Fruit fly (Drosophila melanogaster) whole organism, wandering third instar larva: ENCODE data around the gene CG14864.

Source experiments
- CG9705 ChIP-seq: fragments of 200-800 bp; sonication (Bioruptor generic); optimal IDR thresholded peaks from 2 replicates; lab custom pipeline; 2018; ENCODE audit warnings: missing biosample characterization, mild to moderate bottlenecking, missing genetic modification characterization
- CrebA ChIP-seq: fragments of 200-800 bp; sonication (Bioruptor generic); optimal IDR thresholded peaks from 2 replicates; lab custom pipeline; 2016; ENCODE audit warnings: missing biosample characterization, mild to moderate bottlenecking, missing genetic modification characterization, borderline replicate concordance
- HLH106 ChIP-seq: fragments of 200-800 bp; optimal IDR thresholded peaks from 3 replicates; lab custom pipeline; 2019; ENCODE audit warnings: missing biosample characterization, mild to moderate bottlenecking, missing genetic modification characterization, moderate library complexity
- Hr78 ChIP-seq: fragments of >200 bp; optimal IDR thresholded peaks from 2 replicates; lab custom pipeline; 2017; ENCODE audit warnings: missing biosample characterization, missing genetic modification characterization
- br ChIP-seq: fragments of 200-800 bp; sonication (Bioruptor generic); optimal IDR thresholded peaks from 2 replicates; lab custom pipeline; 2016; ENCODE audit warnings: missing biosample characterization, missing genetic modification characterization
- foxo ChIP-seq, 2 experiments: fragments of 200-800 bp; sonication (Bioruptor generic); optimal IDR thresholded peaks; 2 replicates in 1 of 2; 3 replicates in 1 of 2; lab custom pipeline; 2016 to 2017; ENCODE audit warnings: missing biosample characterization in 2 of 2, missing genetic modification characterization in 2 of 2
- tai ChIP-seq: sonication (Bioruptor generic); optimal IDR thresholded peaks from 2 replicates; lab custom pipeline; 2016; ENCODE audit warnings: missing biosample characterization, missing genetic modification characterization

dm6 chr3R:15288802-15289201 is 20.5 kb upstream of the CG14864 start:
- no peak for TF ChIP-seq HLH106 (tag; lab: Kevin White, UChicago)
- TF ChIP-seq CG9705 (GFP tag; lab: Kevin White, UChicago): no peak
- TF ChIP-seq tai: no peak
- TF ChIP-seq br: no peak
- no peak for TF ChIP-seq CrebA (GFP tag; lab: Kevin White, UChicago)
- no peak for TF ChIP-seq foxo (GFP tag; optimal IDR thresholded peaks at IDR 0.05; lab: Kevin White, UChicago)
- no peak for TF ChIP-seq Hr78 (GFP tag; lab: Kevin White, UChicago)
